Fruit fly (Drosophila melanogaster) whole organism, wandering third instar larva: ENCODE data around the gene CG14627.

Source experiments
- CrebA ChIP-seq: fragments of 200-800 bp; sonication (Bioruptor generic); optimal IDR thresholded peaks from 2 replicates; lab custom pipeline; 2016; ENCODE audit warnings: missing biosample characterization, mild to moderate bottlenecking, missing genetic modification characterization, borderline replicate concordance
- Dfd ChIP-seq: fragments of >200 bp; optimal IDR thresholded peaks from 2 replicates; lab custom pipeline; 2017; ENCODE audit warnings: missing biosample characterization, missing genetic modification characterization
- Hnf4 ChIP-seq: fragments of 200-800 bp; sonication (Bioruptor generic); optimal IDR thresholded peaks from 2 replicates; lab custom pipeline; 2016; ENCODE audit warnings: missing biosample characterization, mild to moderate bottlenecking, missing genetic modification characterization
- Myc ChIP-seq: fragments of >200 bp; optimal IDR thresholded peaks from 2 replicates; lab custom pipeline; 2017
- Sp1 ChIP-seq: fragments of 200-800 bp; sonication (Bioruptor generic); optimal IDR thresholded peaks from 3 replicates; lab custom pipeline; 2019; ENCODE audit warnings: missing biosample characterization, mild to moderate bottlenecking, missing genetic modification characterization, moderate library complexity
- fru ChIP-seq: fragments of 200-800 bp; sonication (Bioruptor generic); optimal IDR thresholded peaks from 3 replicates; lab custom pipeline; 2016; ENCODE audit warnings: missing biosample characterization, mild to moderate bottlenecking, missing genetic modification characterization
- h ChIP-seq: fragments of 200-800 bp; sonication (Bioruptor generic); optimal IDR thresholded peaks from 3 replicates; lab custom pipeline; 2016; ENCODE audit warnings: missing biosample characterization, mild to moderate bottlenecking, missing genetic modification characterization
- jim ChIP-seq: fragments of 175-275, 200-325 bp; sonication (Bioruptor generic); optimal IDR thresholded peaks from 2 replicates; lab custom pipeline; 2016; ENCODE audit warnings: missing biosample characterization, mild to moderate bottlenecking, missing genetic modification characterization
- pan ChIP-seq: fragments of >200 bp; optimal IDR thresholded peaks from 2 replicates; lab custom pipeline; 2017
- psq ChIP-seq: fragments of 200-800 bp; sonication (Bioruptor generic); optimal IDR thresholded peaks from 3 replicates; lab custom pipeline; 2017; ENCODE audit warnings: missing biosample characterization, mild to moderate bottlenecking, missing genetic modification characterization, moderate library complexity
- rgr ChIP-seq: fragments of 200-800 bp; sonication (Bioruptor generic); optimal IDR thresholded peaks from 3 replicates; lab custom pipeline; 2016; ENCODE audit warnings: missing biosample characterization, mild to moderate bottlenecking, missing genetic modification characterization

DNA sequence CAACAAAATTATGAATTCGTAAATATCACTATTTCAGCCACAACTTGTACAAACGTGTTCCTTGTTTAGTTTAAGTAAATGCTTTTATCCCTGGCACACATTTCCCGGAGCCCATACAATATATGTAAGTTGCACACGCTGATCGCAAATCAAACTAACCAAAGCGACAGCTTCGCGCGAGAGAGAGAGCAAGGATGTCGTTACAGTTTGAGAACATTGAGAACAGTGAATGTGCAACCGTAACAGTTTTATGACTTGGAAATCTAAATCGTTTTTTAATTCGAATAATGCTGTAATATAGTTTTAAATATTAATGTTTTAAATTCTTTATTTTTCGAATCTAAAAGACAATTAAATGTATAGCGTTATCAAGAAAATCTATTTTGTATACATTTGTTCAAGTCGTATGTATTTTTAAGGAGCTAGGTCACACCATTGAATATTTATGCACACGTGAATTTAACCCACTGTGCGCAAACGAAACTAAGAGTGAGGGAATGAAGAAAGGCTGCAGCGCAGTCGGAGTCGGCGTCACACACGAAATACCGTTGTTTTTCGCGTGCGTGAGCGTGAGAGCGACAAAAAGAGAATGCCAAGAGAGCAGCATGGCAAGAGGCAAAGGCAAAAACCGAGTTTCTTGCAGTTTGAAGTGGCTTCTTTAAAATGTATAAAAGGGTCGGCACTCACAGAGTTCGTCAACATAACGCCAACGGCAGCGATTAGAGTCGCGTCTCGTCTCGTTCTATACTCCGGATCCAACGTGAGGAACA is 28.0 kb downstream of the CG14627 start, which contains the start of gene CG11382:
- TF ChIP-seq psq: no peak
- TF ChIP-seq fru: peak; percentile 21
- no peak for TF ChIP-seq pan (lab: Kevin White, UChicago)
- TF ChIP-seq Myc (lab: Kevin White, UChicago): no peak
- TF ChIP-seq jim (GFP tag; lab: Kevin White, UChicago): no peak
- TF ChIP-seq Hnf4 (GFP tag; lab: Kevin White, UChicago): no peak
- no peak for TF ChIP-seq h
- TF ChIP-seq Dfd (GFP tag; lab: Kevin White, UChicago): no peak
- TF ChIP-seq CrebA (GFP tag; lab: Kevin White, UChicago): no peak
- no peak for TF ChIP-seq Sp1 (GFP tag; lab: Kevin White, UChicago)
- TF ChIP-seq rgr (GFP tag; lab: Kevin White, UChicago): no peak
